Fruit fly (Drosophila melanogaster): ENCODE data around the gene CG13362.

Gene CG13362

dm6 chrX:771431-772064, 20.4 kb upstream of the CG13362 start (continued):
- TF ChIP-seq oc (tag; optimal IDR thresholded peaks at IDR 0.05) = no peak
- no peak for TF ChIP-seq CG7745 (tag; optimal IDR thresholded peaks at IDR 0.05)
- no peak for TF ChIP-seq CG3847 (GFP tag; IDR thresholded peaks at IDR 0.05)
- no peak for TF ChIP-seq hbn (GFP tag; IDR thresholded peaks at IDR 0.05; ENCODE audit: partially characterized antibody)
- TF ChIP-seq CG7839 (tag; optimal IDR thresholded peaks at IDR 0.05) = peak; percentile 56
- TF ChIP-seq tio (GFP tag; optimal IDR thresholded peaks at IDR 0.05) = no peak
- no peak for TF ChIP-seq CG9876 (GFP tag; optimal IDR thresholded peaks at IDR 0.05)
- no peak for TF ChIP-seq BtbVII (GFP tag; optimal IDR thresholded peaks at IDR 0.05)
- TF ChIP-seq CG12659 (GFP tag; optimal IDR thresholded peaks at IDR 0.05) = peak; percentile 1
- TF ChIP-seq Abd-B (GFP tag; optimal IDR thresholded peaks at IDR 0.05) = no peak
- no peak for TF ChIP-seq sens-2 (GFP tag; IDR thresholded peaks at IDR 0.05)
- TF ChIP-seq CG3407 (GFP tag; optimal IDR thresholded peaks at IDR 0.05) = no peak
- no peak for TF ChIP-seq NC2α (GFP tag; optimal IDR thresholded peaks at IDR 0.05)
- no peak for TF ChIP-seq dan (GFP tag; IDR thresholded peaks at IDR 0.05)
- TF ChIP-seq B-H1 (GFP tag; IDR thresholded peaks at IDR 0.05) = no peak
- TF ChIP-seq Stat92E (GFP tag; optimal IDR thresholded peaks at IDR 0.05) = no peak
- TF ChIP-seq CG42726 (GFP tag; IDR thresholded peaks at IDR 0.05; ENCODE audit: partially characterized antibody) = no peak
- TF ChIP-seq Dek (tag; optimal IDR thresholded peaks at IDR 0.05) = no peak
- TF ChIP-seq pho (GFP tag; optimal IDR thresholded peaks at IDR 0.05) = no peak
- TF ChIP-seq MESR4 (GFP tag; optimal IDR thresholded peaks at IDR 0.05) = no peak
- TF ChIP-seq CG13424 (tag; optimal IDR thresholded peaks at IDR 0.05) = peak; percentile 14
- no peak for TF ChIP-seq Drgx (GFP tag; IDR thresholded peaks at IDR 0.05)
- TF ChIP-seq gfzf (GFP tag; optimal IDR thresholded peaks at IDR 0.05) = no peak
- TF ChIP-seq CG12942 (GFP tag; optimal IDR thresholded peaks at IDR 0.05) = no peak
- TF ChIP-seq peb (GFP tag; IDR thresholded peaks at IDR 0.05) = 0 out of 2 replicates have a peak, but pooled peaks have one; percentile 20
- no peak for TF ChIP-seq Mrtf (GFP tag; IDR thresholded peaks at IDR 0.05)
- no peak for TF ChIP-seq Sin3A (optimal IDR thresholded peaks at IDR 0.05)
- peak; percentile 12 for TF ChIP-seq Hr3 (GFP tag; optimal IDR thresholded peaks at IDR 0.05)
- no peak for TF ChIP-seq CG14667 (GFP tag; IDR thresholded peaks at IDR 0.05)
- no peak for TF ChIP-seq CG7987 (GFP tag; optimal IDR thresholded peaks at IDR 0.05)
- peak; percentile 68 for TF ChIP-seq CG17328 (GFP tag; IDR thresholded peaks at IDR 0.05)
- TF ChIP-seq gsb (GFP tag; IDR thresholded peaks at IDR 0.05) = no peak
- TF ChIP-seq Lhr (GFP tag; optimal IDR thresholded peaks at IDR 0.05) = no peak
- no peak for TF ChIP-seq ro (GFP tag; IDR thresholded peaks at IDR 0.05)
- TF ChIP-seq nmo (GFP tag; optimal IDR thresholded peaks at IDR 0.05) = peak; percentile 38
- no peak for TF ChIP-seq slbo (GFP tag; IDR thresholded peaks at IDR 0.05)
- TF ChIP-seq CG2199 (GFP tag; IDR thresholded peaks at IDR 0.05) = no peak
- peak; percentile 30; the same call in 1 of the 2 replicates for TF ChIP-seq esg (GFP tag; conservative IDR thresholded peaks at IDR 0.05)
- TF ChIP-seq Poxn (GFP tag; IDR thresholded peaks at IDR 0.05) = no peak
- no peak for TF ChIP-seq CG13624 (GFP tag; optimal IDR thresholded peaks at IDR 0.05)
- TF ChIP-seq Bgb (GFP tag; IDR thresholded peaks at IDR 0.05; ENCODE audit: partially characterized antibody) = no peak
- TF ChIP-seq CG30431 (GFP tag; optimal IDR thresholded peaks at IDR 0.05) = no peak
- TF ChIP-seq CG6654 (GFP tag; optimal IDR thresholded peaks at IDR 0.05) = no peak
- TF ChIP-seq sug (tag; optimal IDR thresholded peaks at IDR 0.05) = no peak
- peak; percentile 59 for TF ChIP-seq ara (GFP tag; IDR thresholded peaks at IDR 0.05)
- no peak for TF ChIP-seq bowl (GFP tag; IDR thresholded peaks at IDR 0.05)
- no peak for TF ChIP-seq inv (GFP tag; IDR thresholded peaks at IDR 0.05; ENCODE audit: partially characterized antibody)
- TF ChIP-seq CG3838 (GFP tag; optimal IDR thresholded peaks at IDR 0.05) = no peak
- no peak for TF ChIP-seq corto (GFP tag; optimal IDR thresholded peaks at IDR 0.05)
- peak; percentile 54 for TF ChIP-seq Sox102F (GFP tag; optimal IDR thresholded peaks at IDR 0.05)
- no peak for TF ChIP-seq CG11723 (GFP tag; optimal IDR thresholded peaks at IDR 0.05)
